Fruit fly (Drosophila melanogaster) S2 (cell line): ENCODE measurements around the gene CG43841.

ENCODE experiments used
- CG8478 ChIP-seq: fragments of >200 bp; optimal IDR thresholded peaks from 2 replicates; lab custom pipeline; 2018
- CTCF ChIP-seq, 2 experiments: fragments of >200 bp; optimal IDR thresholded peaks; 2 replicates each; lab custom pipeline; 2018

DNA sequence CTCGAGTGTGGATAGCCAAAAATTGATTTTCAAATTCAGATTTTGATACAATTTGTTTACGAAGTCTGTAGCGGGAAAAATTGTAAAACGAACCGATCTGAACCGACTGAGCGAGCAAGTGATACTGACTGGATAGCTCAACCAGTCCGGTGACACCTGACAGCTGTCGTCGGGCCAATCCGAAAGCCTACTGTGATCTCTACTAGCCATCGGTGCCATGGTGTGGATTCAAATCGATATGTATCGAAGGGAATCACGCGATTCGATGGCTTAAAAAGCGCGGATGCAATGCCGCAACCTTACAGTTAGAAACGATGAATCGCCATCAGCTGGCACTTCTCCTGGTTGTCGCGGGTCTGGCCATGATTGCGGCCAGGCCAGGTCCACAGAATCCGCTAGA, 2.3 kb upstream of the CG43841 start, which contains the start of gene CG6290:
- TF ChIP-seq CTCF (optimal IDR thresholded peaks at IDR 0.05; lab: Kevin White, UChicago) (no peak), CG8478 (lab: Kevin White, UChicago) (no peak)
